Worm (Caenorhabditis elegans) whole organism, L4/young adult: ENCODE data around the gene rft-2.

Experiments
- W03F9.2 ChIP-seq: fragments of 150-350 bp; optimal IDR thresholded peaks from 2 replicates; lab custom pipeline; 2014; ENCODE audit warnings: missing biosample characterization, missing genetic modification characterization
- dao-5 ChIP-seq: sonication (generic microtip); optimal IDR thresholded peaks from 2 replicates; lab custom pipeline; 2016; ENCODE audit warnings: missing genotype, missing genetic modification characterization, moderate library complexity, missing compliant biosample characterization
- him-1 ChIP-seq: sonication (generic microtip); optimal IDR thresholded peaks from 2 replicates; lab custom pipeline; 2016; ENCODE audit warnings: missing genotype, missing genetic modification reagents, missing genetic modification characterization, missing compliant biosample characterization

DNA sequence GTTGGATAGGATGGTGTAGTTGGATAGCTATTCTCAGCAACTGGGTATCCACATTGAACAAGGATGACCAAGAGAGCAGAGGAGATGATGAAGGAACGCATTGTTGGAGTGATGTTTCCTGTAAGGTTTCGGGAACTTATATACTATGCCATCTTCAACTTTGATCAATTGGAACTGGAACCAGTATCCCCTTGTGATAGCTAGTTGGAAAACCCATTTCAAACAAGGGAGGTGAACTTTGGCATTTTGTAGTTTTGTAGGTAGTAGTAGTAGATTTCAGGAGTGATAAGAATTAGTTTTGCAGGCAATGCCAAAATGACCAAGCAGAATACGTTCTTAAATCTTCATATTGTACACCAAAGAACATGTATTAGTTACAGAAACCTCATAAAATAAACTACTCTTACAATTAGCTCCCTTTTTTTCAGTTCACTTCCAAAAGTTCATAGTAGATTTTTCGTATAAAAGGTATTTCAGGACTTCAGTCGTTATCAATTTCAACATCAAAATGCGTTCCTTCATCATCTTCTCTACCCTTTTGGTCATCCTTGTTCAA is 30.5 kb downstream of the rft-2 start, which contains the start of the genes Y47D7A.7 and Y47D7A.2:
- TF ChIP-seq him-1 (tag; lab: Kevin White, UChicago) = no peak
- no peak for TF ChIP-seq dao-5 (tag; lab: Kevin White, UChicago)
- TF ChIP-seq W03F9.2 = no peak
